Worm (Caenorhabditis elegans) whole organism, L2 larva: ENCODE results near the gene F21C10.19.

ENCODE experiments used
- F13H6.1 ChIP-seq: sonication (generic microtip); optimal IDR thresholded peaks from 2 replicates; lab custom pipeline; 2016; ENCODE audit warnings: missing genetic modification characterization, missing compliant biosample characterization
- blmp-1 ChIP-seq: sonication (generic microtip); optimal IDR thresholded peaks from 2 replicates; lab custom pipeline; 2017; ENCODE audit warnings: missing genetic modification characterization, mild to moderate bottlenecking, missing compliant biosample characterization, antibody characterized with exemption, moderate library complexity; ENCODE audit not compliant: insufficient read depth
- ceh-82 ChIP-seq: fragments of 150-350 bp; optimal IDR thresholded peaks from 2 replicates; lab custom pipeline; 2014; ENCODE audit warnings: missing biosample characterization, missing genetic modification characterization
- crh-2 ChIP-seq: sonication (generic microtip); optimal IDR thresholded peaks from 2 replicates; lab custom pipeline; 2017; ENCODE audit warnings: missing biosample characterization, missing genetic modification characterization
- fos-1 ChIP-seq: fragments of 150-350 bp; optimal IDR thresholded peaks from 2 replicates; lab custom pipeline; 2014; ENCODE audit warnings: missing biosample characterization, missing genetic modification characterization
- lin-39 ChIP-seq: fragments of 150-350 bp; optimal IDR thresholded peaks from 2 replicates; lab custom pipeline; 2014; ENCODE audit warnings: missing biosample characterization, missing genetic modification reagents, missing genetic modification characterization
- nhr-10 ChIP-seq: sonication (generic microtip); optimal IDR thresholded peaks from 2 replicates; lab custom pipeline; 2017; ENCODE audit warnings: missing biosample characterization, missing genetic modification characterization
- nhr-25 ChIP-seq: fragments of 150-350 bp; sonication (generic microtip); optimal IDR thresholded peaks from 3 replicates; lab custom pipeline; 2014; ENCODE audit warnings: missing biosample characterization, missing genetic modification characterization
- nhr-77 ChIP-seq: fragments of 150-350 bp; optimal IDR thresholded peaks from 2 replicates; lab custom pipeline; 2014; ENCODE audit warnings: missing biosample characterization, missing genetic modification characterization
- snpc-4 ChIP-seq: fragments of 150-350 bp; optimal IDR thresholded peaks from 2 replicates; lab custom pipeline; 2014; ENCODE audit warnings: missing biosample characterization, missing genetic modification characterization
- unc-62 ChIP-seq: fragments of 150-350 bp; optimal IDR thresholded peaks from 2 replicates; lab custom pipeline; 2014; ENCODE audit warnings: missing biosample characterization, missing genetic modification reagents, missing genetic modification characterization
- ztf-11 ChIP-seq: sonication (generic microtip); optimal IDR thresholded peaks from 2 replicates; lab custom pipeline; 2017; ENCODE audit warnings: missing biosample characterization, missing genetic modification characterization

DNA sequence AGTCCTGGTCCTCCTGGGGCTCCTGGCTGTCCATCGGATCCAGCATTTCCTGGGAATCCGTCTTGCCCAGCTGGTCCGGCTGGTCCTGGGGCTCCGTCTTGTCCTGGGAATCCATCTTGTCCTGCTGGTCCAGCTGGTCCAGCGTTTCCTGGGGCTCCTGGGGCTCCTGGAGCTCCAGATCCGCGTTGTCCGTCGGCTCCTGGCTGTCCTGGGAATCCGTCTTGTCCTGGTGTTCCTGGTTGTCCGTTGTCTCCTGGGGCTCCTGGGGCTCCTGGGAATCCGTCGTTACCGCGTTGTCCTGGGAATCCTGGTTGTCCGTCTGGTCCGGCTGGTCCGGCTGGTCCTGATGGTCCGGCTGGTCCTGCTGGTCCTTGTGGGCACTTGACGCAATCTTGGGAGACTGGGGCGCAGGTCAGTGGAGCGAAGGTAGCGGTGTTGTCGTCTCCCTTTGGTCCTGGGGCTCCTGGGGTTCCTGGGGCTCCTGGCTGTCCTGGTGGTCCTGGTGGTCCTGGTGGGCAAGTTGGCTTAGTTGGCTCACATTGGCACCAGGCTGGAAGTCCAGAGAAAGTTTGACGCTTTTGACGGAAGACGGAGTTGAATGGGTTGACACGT lies 31.4 kb downstream of the F21C10.19 start:
- TF ChIP-seq F13H6.1 (no peak), unc-62 (GFP tag; lab: Kevin White, UChicago) (no peak), nhr-10 (no peak), crh-2 (no peak), lin-39 (tag; lab: Kevin White, UChicago) (no peak), ceh-82 (tag; lab: Kevin White, UChicago) (no peak), nhr-77 (tag; lab: Kevin White, UChicago) (no peak), nhr-25 (no peak), snpc-4 (tag; lab: Kevin White, UChicago) (no peak), fos-1 (tag; lab: Kevin White, UChicago) (no peak), blmp-1 (no peak), ztf-11 (no peak)
